Fruit fly (Drosophila melanogaster): Measurements from ENCODE around the gene fd96Cb.

Gene fd96Cb

dm6 chr3R:25137565-25138367 lies 43.0 kb downstream of the fd96Cb start, which contains the start of gene danr:
Gene danr (plus strand): TSS chr3R:25138072.
- peak; percentile 37 to 73 for TF ChIP-seq dl (GFP tag; optimal IDR thresholded peaks at IDR 0.05; ENCODE audit: insufficient read depth in 1 of 2, partially characterized antibody in 2 of 2)
- peak; percentile 68 for TF ChIP-seq Dif (GFP tag; optimal IDR thresholded peaks at IDR 0.05; ENCODE audit: partially characterized antibody)
- no peak for TF ChIP-seq jim (GFP tag; optimal IDR thresholded peaks at IDR 0.05)
- peak; percentile 48 for TF ChIP-seq N (GFP tag; optimal IDR thresholded peaks at IDR 0.05)
- no peak for TF ChIP-seq GATAd (GFP tag; optimal IDR thresholded peaks at IDR 0.05)
